Fruit fly (Drosophila melanogaster) whole organism, wandering third instar larva: ENCODE data around the gene Pp2A-29B.

Experiments
- Abd-B ChIP-seq: fragments of >200 bp; optimal IDR thresholded peaks from 2 replicates; lab custom pipeline; 2017; ENCODE audit warnings: missing biosample characterization, missing genetic modification characterization
- CG32264 ChIP-seq: fragments of 200-800 bp; sonication (Bioruptor generic); optimal IDR thresholded peaks from 2 replicates; lab custom pipeline; 2016; ENCODE audit warnings: missing biosample characterization, missing genetic modification characterization
- Dfd ChIP-seq: fragments of >200 bp; optimal IDR thresholded peaks from 2 replicates; lab custom pipeline; 2017; ENCODE audit warnings: missing biosample characterization, missing genetic modification characterization
- Hr78 ChIP-seq: fragments of >200 bp; optimal IDR thresholded peaks from 2 replicates; lab custom pipeline; 2017; ENCODE audit warnings: missing biosample characterization, missing genetic modification characterization
- Mio ChIP-seq: sonication (Bioruptor generic); optimal IDR thresholded peaks from 2 replicates; lab custom pipeline; 2016; ENCODE audit warnings: missing biosample characterization, missing genetic modification characterization
- brk ChIP-seq: fragments of 200-800 bp; sonication (Bioruptor generic); optimal IDR thresholded peaks from 2 replicates; lab custom pipeline; 2016; ENCODE audit warnings: missing biosample characterization, mild to moderate bottlenecking, missing genetic modification characterization
- foxo ChIP-seq, 2 experiments: fragments of 200-800 bp; sonication (Bioruptor generic); optimal IDR thresholded peaks; 2 replicates in 1 of 2; 3 replicates in 1 of 2; lab custom pipeline; 2016 to 2017; ENCODE audit warnings: missing biosample characterization in 2 of 2, missing genetic modification characterization in 2 of 2
- h ChIP-seq: fragments of 200-800 bp; sonication (Bioruptor generic); optimal IDR thresholded peaks from 3 replicates; lab custom pipeline; 2016; ENCODE audit warnings: missing biosample characterization, mild to moderate bottlenecking, missing genetic modification characterization
- pan ChIP-seq: fragments of >200 bp; optimal IDR thresholded peaks from 2 replicates; lab custom pipeline; 2017
- psq ChIP-seq: fragments of 200-800 bp; sonication (Bioruptor generic); optimal IDR thresholded peaks from 3 replicates; lab custom pipeline; 2017; ENCODE audit warnings: missing biosample characterization, mild to moderate bottlenecking, missing genetic modification characterization, moderate library complexity

DNA sequence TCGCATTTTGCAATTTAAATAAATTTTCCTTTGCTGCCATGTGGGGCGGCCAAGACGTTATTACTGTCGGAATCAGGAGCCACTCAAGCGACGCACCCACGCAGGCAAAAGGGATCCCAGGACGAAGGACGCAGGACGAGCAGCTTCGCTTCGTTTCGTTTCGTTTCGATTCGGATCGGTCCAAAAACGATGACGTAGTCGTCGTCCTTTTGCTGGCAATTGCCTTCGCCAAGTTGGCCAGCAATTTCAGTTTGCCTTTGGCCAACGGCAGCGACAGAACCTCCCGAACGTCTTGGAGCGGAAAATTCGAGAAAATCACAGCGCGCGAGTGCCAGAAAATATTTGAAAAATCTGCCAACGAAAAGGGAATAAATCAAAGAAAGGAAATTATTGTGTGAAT, 27.8 kb upstream of the Pp2A-29B start, which contains the start of gene witty:
- TF ChIP-seq Mio (GFP tag; lab: Kevin White, UChicago), result no peak
- TF ChIP-seq h (GFP tag; lab: Kevin White, UChicago), result no peak
- no peak for TF ChIP-seq CG32264 (GFP tag; lab: Kevin White, UChicago)
- TF ChIP-seq Hr78 (GFP tag; lab: Kevin White, UChicago), result no peak
- no peak for TF ChIP-seq Abd-B (GFP tag; lab: Kevin White, UChicago)
- no peak for TF ChIP-seq pan (lab: Kevin White, UChicago)
- no peak for TF ChIP-seq brk (GFP tag; lab: Kevin White, UChicago)
- TF ChIP-seq Dfd (GFP tag; lab: Kevin White, UChicago), result no peak
- no peak for TF ChIP-seq psq
- no peak for TF ChIP-seq foxo (GFP tag; optimal IDR thresholded peaks at IDR 0.05; lab: Kevin White, UChicago)
